Fruit fly (Drosophila melanogaster) whole organism, embryonic: Measurements from ENCODE around the gene CG13084.

Experiments used
- Asciz ChIP-seq: fragments of 200-800 bp; sonication (Bioruptor generic); optimal IDR thresholded peaks from 2 replicates; lab custom pipeline; 2017; ENCODE audit warnings: missing biosample characterization, mild to moderate bottlenecking, missing genetic modification characterization, missing genetic modification reagents
- Bdp1 ChIP-seq: fragments of 200-800 bp; sonication (Bioruptor generic); optimal IDR thresholded peaks from 3 replicates; lab custom pipeline; 2016; ENCODE audit warnings: missing biosample characterization, missing genetic modification characterization
- CG10147 ChIP-seq: fragments of 200-800 bp; sonication (Bioruptor generic); optimal IDR thresholded peaks from 2 replicates; lab custom pipeline; 2019; ENCODE audit warnings: missing biosample characterization, mild to moderate bottlenecking, missing genetic modification characterization, moderate library complexity
- CG10209 ChIP-seq: fragments of 200-800 bp; sonication (Bioruptor generic); optimal IDR thresholded peaks from 3 replicates; lab custom pipeline; 2017; ENCODE audit warnings: missing biosample characterization, mild to moderate bottlenecking, missing genetic modification characterization, missing genetic modification reagents
- CG12219 ChIP-seq: fragments of 200-800 bp; sonication (Bioruptor generic); optimal IDR thresholded peaks from 3 replicates; lab custom pipeline; 2018; ENCODE audit warnings: missing biosample characterization, mild to moderate bottlenecking, missing genetic modification characterization
- CG12744 ChIP-seq: fragments of 200-800 bp; sonication (Bioruptor generic); optimal IDR thresholded peaks from 2 replicates; lab custom pipeline; 2016; ENCODE audit warnings: missing biosample characterization, missing genetic modification characterization
- CG12769 ChIP-seq: fragments of 200-800 bp; sonication (Bioruptor generic); optimal IDR thresholded peaks from 2 replicates; lab custom pipeline; 2019; ENCODE audit warnings: missing biosample characterization, mild to moderate bottlenecking, missing genetic modification characterization, moderate library complexity
- CG14014 ChIP-seq: fragments of 200-800 bp; sonication (Bioruptor generic); IDR thresholded peaks from 2 replicates; pipeline ENCODE4 v1.3.6; 2022; ENCODE audit warnings: missing biosample characterization, missing genetic modification characterization
- CG1602 ChIP-seq: fragments of 200-800 bp; sonication (Bioruptor generic); optimal IDR thresholded peaks from 3 replicates; lab custom pipeline; 2016; ENCODE audit warnings: missing biosample characterization, missing genetic modification characterization
- CG17328 ChIP-seq: fragments of 200-800 bp; sonication (Bioruptor generic); IDR thresholded peaks from 2 replicates; pipeline ENCODE4 v1.3.6; 2022; ENCODE audit warnings: missing biosample characterization, missing genetic modification characterization
- CG34224 ChIP-seq: fragments of 200-800 bp; sonication (Bioruptor generic); IDR thresholded peaks from 3 replicates; pipeline ENCODE4 v1.3.6; 2022; ENCODE audit warnings: missing biosample characterization, missing genetic modification characterization; ENCODE audit not compliant: partially characterized antibody
- CG6254 ChIP-seq: fragments of 200-800 bp; sonication (Bioruptor generic); optimal IDR thresholded peaks from 3 replicates; lab custom pipeline; 2017; ENCODE audit warnings: mild to moderate bottlenecking, missing biosample characterization, missing genetic modification reagents, missing genetic modification characterization
- CG6813 ChIP-seq: fragments of 200-800 bp; sonication (Bioruptor generic); optimal IDR thresholded peaks from 2 replicates; lab custom pipeline; 2017; ENCODE audit warnings: missing biosample characterization, missing genetic modification characterization, mild to moderate bottlenecking, moderate library complexity, missing genetic modification reagents
- CG7556 ChIP-seq: fragments of 200-800 bp; sonication (Bioruptor generic); optimal IDR thresholded peaks from 2 replicates; lab custom pipeline; 2017; ENCODE audit warnings: missing biosample characterization, mild to moderate bottlenecking, missing genetic modification characterization
- CG7963 ChIP-seq: fragments of 200-800 bp; sonication (Bioruptor generic); IDR thresholded peaks from 3 replicates; pipeline ENCODE4 v1.3.6; 2022; ENCODE audit warnings: missing biosample characterization, missing genetic modification characterization; ENCODE audit not compliant: partially characterized antibody
- CG9437 ChIP-seq: fragments of 200-800 bp; sonication (Bioruptor generic); optimal IDR thresholded peaks from 2 replicates; lab custom pipeline; 2018; ENCODE audit warnings: missing biosample characterization, mild to moderate bottlenecking, missing genetic modification characterization
- CrebB ChIP-seq: fragments of 200-800 bp; sonication (Bioruptor generic); optimal IDR thresholded peaks from 3 replicates; lab custom pipeline; 2018; ENCODE audit warnings: missing biosample characterization, mild to moderate bottlenecking, missing genetic modification characterization
- Doc3 ChIP-seq: fragments of 200-800 bp; sonication (Bioruptor generic); IDR thresholded peaks from 3 replicates; pipeline ENCODE4 v1.3.6; 2022; ENCODE audit warnings: missing biosample characterization, missing genetic modification characterization; ENCODE audit not compliant: partially characterized antibody
- Fer3 ChIP-seq: fragments of 200-800 bp; sonication (Bioruptor generic); optimal IDR thresholded peaks from 2 replicates; lab custom pipeline; 2018; ENCODE audit warnings: missing biosample characterization, mild to moderate bottlenecking, missing genetic modification characterization, moderate library complexity
- NC2β ChIP-seq: fragments of 200-800 bp; sonication (Bioruptor generic); optimal IDR thresholded peaks from 2 replicates; lab custom pipeline; 2016; ENCODE audit warnings: missing biosample characterization, missing genetic modification characterization
- Nf-YB ChIP-seq: fragments of 200-800 bp; sonication (Bioruptor generic); optimal IDR thresholded peaks from 3 replicates; lab custom pipeline; 2019; ENCODE audit warnings: missing biosample characterization, mild to moderate bottlenecking, missing genetic modification characterization, moderate library complexity
- Poxn ChIP-seq: fragments of 200-800 bp; sonication (Bioruptor generic); IDR thresholded peaks from 2 replicates; pipeline ENCODE4 v1.3.6; 2022; ENCODE audit warnings: missing biosample characterization, missing genetic modification characterization
- Scr ChIP-seq: fragments of 200-800 bp; sonication (Bioruptor generic); IDR thresholded peaks from 2 replicates; pipeline ENCODE4 v1.3.6; 2022; ENCODE audit warnings: missing biosample characterization, missing genetic modification characterization; ENCODE audit not compliant: partially characterized antibody
- Sox102F ChIP-seq: fragments of 200-800 bp; sonication (Bioruptor generic); optimal IDR thresholded peaks from 2 replicates; lab custom pipeline; 2018; ENCODE audit warnings: missing biosample characterization, mild to moderate bottlenecking, missing genetic modification characterization, moderate library complexity
- Spps ChIP-seq: fragments of 200-800 bp; sonication (Bioruptor generic); optimal IDR thresholded peaks from 2 replicates; lab custom pipeline; 2018; ENCODE audit warnings: missing biosample characterization, mild to moderate bottlenecking, missing genetic modification characterization
- Usf ChIP-seq: fragments of 200-800 bp; sonication (Bioruptor generic); optimal IDR thresholded peaks from 2 replicates; lab custom pipeline; 2017; ENCODE audit warnings: missing genotype, missing biosample characterization, missing genetic modification characterization
- ara ChIP-seq: fragments of 200-800 bp; sonication (Bioruptor generic); IDR thresholded peaks from 2 replicates; pipeline ENCODE4 v1.3.6; 2022; ENCODE audit warnings: missing biosample characterization, missing genetic modification characterization
- az2 ChIP-seq: fragments of 200-800 bp; sonication (Bioruptor generic); optimal IDR thresholded peaks from 3 replicates; lab custom pipeline; 2016; ENCODE audit warnings: missing biosample characterization, missing genetic modification characterization
- bcd ChIP-seq: fragments of 200-800 bp; sonication (Bioruptor generic); optimal IDR thresholded peaks from 2 replicates; lab custom pipeline; 2017; ENCODE audit warnings: missing biosample characterization, mild to moderate bottlenecking, missing genetic modification characterization
- bigmax ChIP-seq: fragments of 200-800 bp; sonication (Bioruptor generic); optimal IDR thresholded peaks from 2 replicates; lab custom pipeline; 2018; ENCODE audit warnings: missing biosample characterization, mild to moderate bottlenecking, missing genetic modification characterization
- chif ChIP-seq, 2 experiments: fragments of 200-800 bp; sonication (Bioruptor generic); optimal IDR thresholded peaks; 3 replicates each; lab custom pipeline; 2016; ENCODE audit warnings: missing biosample characterization in 2 of 2, missing genetic modification characterization in 2 of 2
- chinmo ChIP-seq: fragments of 200-800 bp; sonication (Bioruptor generic); IDR thresholded peaks from 4 replicates; pipeline ENCODE4 v1.3.6; 2022; ENCODE audit warnings: missing biosample characterization, missing genetic modification characterization; ENCODE audit not compliant: partially characterized antibody
- dimm ChIP-seq: fragments of 200-800 bp; sonication (Bioruptor generic); IDR thresholded peaks from 2 replicates; pipeline ENCODE4 v1.3.6; 2022; ENCODE audit warnings: missing biosample characterization, missing genetic modification characterization
- dpn ChIP-seq, 2 experiments: fragments of 200-800 bp; sonication (Bioruptor generic); optimal IDR thresholded peaks; 3 replicates each; lab custom pipeline; 2016; ENCODE audit warnings: missing biosample characterization in 2 of 2, missing genetic modification characterization in 2 of 2
- fd64A ChIP-seq: fragments of 200-800 bp; sonication (Bioruptor generic); optimal IDR thresholded peaks from 3 replicates; lab custom pipeline; 2018; ENCODE audit warnings: missing biosample characterization, mild to moderate bottlenecking, missing genetic modification characterization
- gt ChIP-seq: fragments of 200-800 bp; sonication (Bioruptor generic); IDR thresholded peaks from 2 replicates; pipeline ENCODE4 v1.3.6; 2022; ENCODE audit warnings: missing biosample characterization, missing genetic modification characterization
- hth ChIP-seq: fragments of >200 bp; optimal IDR thresholded peaks from 2 replicates; lab custom pipeline; 2017; ENCODE audit warnings: inconsistent platforms
- jing ChIP-seq: fragments of 200-800 bp; sonication (Bioruptor generic); optimal IDR thresholded peaks from 2 replicates; lab custom pipeline; 2018; ENCODE audit warnings: missing biosample characterization, mild to moderate bottlenecking, missing genetic modification characterization
- ken ChIP-seq: fragments of 200-800 bp; sonication (Bioruptor generic); IDR thresholded peaks from 3 replicates; pipeline ENCODE4 v1.3.6; 2022; ENCODE audit warnings: missing biosample characterization, missing genetic modification characterization
- klu ChIP-seq: fragments of 200-800 bp; sonication (Bioruptor generic); IDR thresholded peaks from 2 replicates; pipeline ENCODE4 v1.3.6; 2022; ENCODE audit warnings: missing biosample characterization, missing genetic modification characterization
- mirr ChIP-seq: fragments of 200-800 bp; sonication (Bioruptor generic); optimal IDR thresholded peaks from 3 replicates; lab custom pipeline; 2018; ENCODE audit warnings: missing biosample characterization, mild to moderate bottlenecking, missing genetic modification characterization
- pfk ChIP-seq: fragments of 200-800 bp; sonication (Bioruptor generic); optimal IDR thresholded peaks from 2 replicates; lab custom pipeline; 2018; ENCODE audit warnings: missing biosample characterization, mild to moderate bottlenecking, missing genetic modification characterization, moderate library complexity
- pros ChIP-seq: fragments of 200-800 bp; sonication (Bioruptor generic); optimal IDR thresholded peaks from 3 replicates; lab custom pipeline; 2019; ENCODE audit warnings: missing biosample characterization, mild to moderate bottlenecking, missing genetic modification characterization, moderate library complexity
- repo ChIP-seq: fragments of 200-800 bp; sonication (Bioruptor generic); optimal IDR thresholded peaks from 2 replicates; lab custom pipeline; 2016; ENCODE audit warnings: missing biosample characterization, missing genetic modification characterization
- sens-2 ChIP-seq: fragments of 200-800 bp; sonication (Bioruptor generic); IDR thresholded peaks from 2 replicates; pipeline ENCODE4 v1.3.6; 2022; ENCODE audit warnings: missing biosample characterization, missing genetic modification characterization
- sob ChIP-seq: fragments of 200-800 bp; sonication (Bioruptor generic); IDR thresholded peaks from 2 replicates; pipeline ENCODE4 v1.3.6; 2022; ENCODE audit warnings: missing biosample characterization, missing genetic modification characterization
- sqz ChIP-seq: fragments of 200-800 bp; sonication (Bioruptor generic); optimal IDR thresholded peaks from 3 replicates; lab custom pipeline; 2018; ENCODE audit warnings: missing biosample characterization, mild to moderate bottlenecking, missing genetic modification characterization
- tx ChIP-seq: fragments of 200-800 bp; sonication (Bioruptor generic); optimal IDR thresholded peaks from 2 replicates; lab custom pipeline; 2016; ENCODE audit warnings: missing biosample characterization, missing genetic modification characterization
- vfl ChIP-seq: fragments of 200-800 bp; sonication (Bioruptor generic); optimal IDR thresholded peaks from 2 replicates; lab custom pipeline; 2016; ENCODE audit warnings: missing biosample characterization, missing genetic modification characterization

Gene CG13084

DNA sequence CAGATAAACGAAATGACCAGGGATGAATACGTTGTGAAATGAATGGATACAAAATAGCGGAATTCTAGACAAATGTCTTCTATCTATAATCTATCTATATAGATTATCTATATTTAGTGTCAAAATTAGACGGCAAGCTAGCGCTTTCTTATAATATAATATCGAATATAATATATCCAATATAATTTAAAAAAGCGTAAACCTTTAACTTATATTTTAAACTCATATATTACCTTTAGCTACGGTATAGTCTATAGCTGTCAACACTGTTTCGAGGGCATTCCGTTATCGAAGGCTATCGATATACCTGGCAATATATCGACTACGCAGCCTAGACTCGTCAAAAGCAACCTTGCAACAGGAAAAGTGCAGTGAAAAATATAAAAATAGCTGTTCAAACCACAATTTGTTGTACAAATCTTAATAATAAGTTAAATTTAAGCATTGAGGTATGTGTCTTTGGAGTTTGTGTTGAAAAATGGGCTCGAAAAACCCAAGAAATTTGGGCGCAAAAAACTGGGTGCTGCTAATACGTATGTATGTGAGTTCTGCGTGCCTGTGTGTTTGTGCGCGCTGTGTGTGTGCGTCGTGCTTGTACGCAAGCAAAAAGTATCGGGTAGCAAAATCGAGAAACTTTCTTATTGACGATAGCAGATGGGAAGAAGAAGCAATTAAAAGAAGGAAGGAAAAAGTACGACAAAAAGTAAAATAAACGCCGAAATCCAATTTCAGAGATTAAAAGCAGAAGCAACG lies 8.4 kb downstream of the CG13084 start, which contains the start of the genes swm and Ctu2:
swm (plus strand) TSS at position 318 of the 753 bp plus-strand sequence.
Ctu2 (minus strand) TSS at position 320 of the 753 bp plus-strand sequence.
- TF ChIP-seq jing (GFP tag; lab: Kevin White, UChicago) = no peak
- 0 out of 3 replicates have a peak, but pooled peaks have one; percentile 33 for TF ChIP-seq ken (GFP tag; lab: Robert Waterston, UW)
- peak; percentile 65 for TF ChIP-seq CG14014 (GFP tag; lab: Robert Waterston, UW)
- no peak for TF ChIP-seq repo
- TF ChIP-seq Asciz (GFP tag; lab: Kevin White, UChicago) = no peak
- TF ChIP-seq CG12769 = no peak
- TF ChIP-seq CG6813 (GFP tag; lab: Kevin White, UChicago) = no peak
- TF ChIP-seq CG6254 = no peak
- TF ChIP-seq hth (lab: Kevin White, UChicago) = no peak
- TF ChIP-seq chif (GFP tag; optimal IDR thresholded peaks at IDR 0.05; lab: Kevin White, UChicago) = no peak
- TF ChIP-seq CG12219 (GFP tag; lab: Kevin White, UChicago) = no peak
- TF ChIP-seq az2 (GFP tag; lab: Kevin White, UChicago) = peak; percentile 48
- TF ChIP-seq Spps = peak; percentile 13
- TF ChIP-seq bigmax (GFP tag; lab: Kevin White, UChicago) = no peak
- TF ChIP-seq dimm (GFP tag; lab: Robert Waterston, UW) = no peak
- TF ChIP-seq CG10209 (GFP tag; lab: Kevin White, UChicago) = no peak
- TF ChIP-seq bcd = peak; percentile 63
- no peak for TF ChIP-seq ara (GFP tag; lab: Robert Waterston, UW)
- TF ChIP-seq Usf (GFP tag; lab: Kevin White, UChicago) = peak; percentile 13
- peak; percentile 79 for TF ChIP-seq CG9437 (GFP tag; lab: Kevin White, UChicago)
- no peak for TF ChIP-seq mirr
- TF ChIP-seq dpn (GFP tag; optimal IDR thresholded peaks at IDR 0.05; lab: Kevin White, UChicago) = peak; percentile 1 to 71
- TF ChIP-seq CG7556 = peak; percentile 57
- TF ChIP-seq Poxn (GFP tag; lab: Robert Waterston, UW) = no peak
- 0 out of 4 replicates have a peak, but pooled peaks have one; percentile 80 for TF ChIP-seq chinmo (GFP tag; lab: Robert Waterston, UW)
- TF ChIP-seq CG10147 (GFP tag; lab: Kevin White, UChicago) = peak; percentile 51
- TF ChIP-seq vfl = peak; percentile 16
- TF ChIP-seq Fer3 = peak; percentile 82
- TF ChIP-seq gt (GFP tag; lab: Robert Waterston, UW) = no peak
- peak; percentile 71 for TF ChIP-seq CG34224 (GFP tag; lab: Robert Waterston, UW)
- no peak for TF ChIP-seq NC2β (GFP tag; lab: Kevin White, UChicago)
- TF ChIP-seq Nf-YB = peak; percentile 49
- TF ChIP-seq sob (GFP tag; lab: Robert Waterston, UW) = peak; percentile 60
- TF ChIP-seq Bdp1 (GFP tag; lab: Kevin White, UChicago) = no peak
- TF ChIP-seq CG17328 (GFP tag; lab: Robert Waterston, UW) = no peak; the same call in 1 of the 2 replicates
- peak; percentile 36; the same call in 1 of the 2 replicates for TF ChIP-seq klu (GFP tag; lab: Robert Waterston, UW)
- no peak for TF ChIP-seq sqz
- no peak for TF ChIP-seq pfk (GFP tag; lab: Kevin White, UChicago)
- TF ChIP-seq sens-2 = no peak
- TF ChIP-seq Sox102F (GFP tag; lab: Kevin White, UChicago) = no peak
- no peak for TF ChIP-seq CG12744 (GFP tag; lab: Kevin White, UChicago)
- TF ChIP-seq CG1602 = peak; percentile 59
- TF ChIP-seq CG7963 (GFP tag; lab: Robert Waterston, UW) = peak; percentile 36; the same call in 1 of the 3 replicates
- no peak for TF ChIP-seq tx (GFP tag; lab: Kevin White, UChicago)
- TF ChIP-seq CrebB (tag; lab: Kevin White, UChicago) = peak; percentile 9
- no peak for TF ChIP-seq pros (GFP tag; lab: Kevin White, UChicago)
- TF ChIP-seq Doc3 (GFP tag; lab: Robert Waterston, UW) = peak; percentile 70
- TF ChIP-seq fd64A (GFP tag; lab: Kevin White, UChicago) = no peak
- TF ChIP-seq Scr (GFP tag; lab: Robert Waterston, UW) = peak; percentile 83
